Worm (Caenorhabditis elegans): ENCODE data around the gene pigg-1.

The pigg-1 gene

DNA sequence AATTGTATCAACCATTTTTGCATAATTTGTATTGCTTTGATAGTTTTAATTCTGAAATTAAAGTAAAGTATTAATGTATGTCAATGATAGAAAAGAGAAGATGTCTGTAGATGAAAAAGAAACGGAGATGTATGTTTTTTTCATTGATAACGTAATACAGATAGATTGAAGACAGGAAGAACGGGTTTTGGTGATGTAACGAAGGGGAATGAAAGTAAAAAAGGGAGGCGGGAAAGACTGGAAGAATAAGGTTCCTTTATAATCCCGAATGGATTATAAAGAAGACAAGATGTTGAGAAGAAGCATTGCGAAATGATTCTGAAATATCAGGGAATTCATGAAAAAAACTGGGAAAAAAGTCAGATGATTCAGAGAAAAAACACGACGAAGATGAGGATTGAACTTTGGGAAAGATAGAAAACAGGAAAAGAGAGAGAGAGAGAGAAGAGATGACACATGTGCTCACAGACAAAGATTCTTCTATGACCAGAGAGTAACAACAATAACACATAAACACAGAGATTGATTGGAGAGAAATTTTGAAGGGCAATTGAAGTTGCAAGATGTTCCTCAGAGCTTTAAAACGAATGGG lies 14.9 kb downstream of the pigg-1 start, which contains the start of gene F54C9.11:
F54C9.11 (minus strand) TSS at position 51 of the 592 bp plus-strand sequence.
- TF ChIP-seq dve-1 (tag; optimal IDR thresholded peaks at IDR 0.05; ENCODE audit: insufficient read depth) (peak; percentile 31), ces-1 (GFP tag; optimal IDR thresholded peaks at IDR 0.05) (no peak), cey-2 (tag; optimal IDR thresholded peaks at IDR 0.05; ENCODE audit: borderline replicate concordance, insufficient read depth) (no peak), aly-2 (tag; optimal IDR thresholded peaks at IDR 0.05) (no peak), snpc-4 (tag; optimal IDR thresholded peaks at IDR 0.05) (no peak), pqm-1 (tag; optimal IDR thresholded peaks at IDR 0.05) (no peak), ZK546.5 (tag; optimal IDR thresholded peaks at IDR 0.05) (no peak), mep-1 (tag; optimal IDR thresholded peaks at IDR 0.05) (peak; percentile 53), mxl-3 (GFP tag; optimal IDR thresholded peaks at IDR 0.05) (peak; percentile 4), F49E8.2 (tag; optimal IDR thresholded peaks at IDR 0.05; ENCODE audit: borderline replicate concordance) (no peak), spr-1 (tag; optimal IDR thresholded peaks at IDR 0.05) (no peak), T20F7.1 (GFP tag; optimal IDR thresholded peaks at IDR 0.05) (no peak), nhr-11 (tag; optimal IDR thresholded peaks at IDR 0.05) (no peak), ztf-11 (tag; optimal IDR thresholded peaks at IDR 0.05) (no peak), fos-1 (tag; optimal IDR thresholded peaks at IDR 0.05) (no peak), snpc-1.2 (GFP tag; IDR thresholded peaks at IDR 0.05) (no peak), ceh-32 (tag; optimal IDR thresholded peaks at IDR 0.05; ENCODE audit: poor library complexity) (no peak), ztf-7 (tag; optimal IDR thresholded peaks at IDR 0.05) (no peak), Y48G9A.11 (GFP tag; IDR thresholded peaks at IDR 0.05) (no peak), nhr-42 (GFP tag; IDR thresholded peaks at IDR 0.05) (no peak), unc-62 (GFP tag; optimal IDR thresholded peaks at IDR 0.05 in 1 of 2) (no peak), unc-62 (tag; optimal IDR thresholded peaks at IDR 0.05) (no peak), nhr-76 (tag; optimal IDR thresholded peaks at IDR 0.05) (no peak), zfp-2 (tag; optimal IDR thresholded peaks at IDR 0.05) (no peak), daf-16 (GFP tag; optimal IDR thresholded peaks at IDR 0.05) (peak in 1 of 2 experiments; percentile 57), daf-16 (tag; optimal IDR thresholded peaks at IDR 0.05) (no peak), madf-5 (GFP tag; IDR thresholded peaks at IDR 0.05) (no peak), F44E2.7 (GFP tag; IDR thresholded peaks at IDR 0.05) (no peak), nhr-237 (tag; optimal IDR thresholded peaks at IDR 0.05) (no peak), unc-39 (tag; optimal IDR thresholded peaks at IDR 0.05) (no peak), Y75B8A.6 (GFP tag; IDR thresholded peaks at IDR 0.05) (no peak), lim-7 (GFP tag; IDR thresholded peaks at IDR 0.05) (no peak), ceh-28 (tag; optimal IDR thresholded peaks at IDR 0.05) (no peak), arid-1 (GFP tag; conservative IDR thresholded peaks at IDR 0.05) (no peak), tra-1 (GFP tag; IDR thresholded peaks at IDR 0.05) (no peak), mxl-2 (GFP tag; conservative IDR thresholded peaks at IDR 0.05) (no peak), hif-1 (tag; optimal IDR thresholded peaks at IDR 0.05) (peak in 1 of 2 experiments; percentile 24), madf-9 (GFP tag; conservative IDR thresholded peaks at IDR 0.05) (no peak), F10B5.3 (tag; optimal IDR thresholded peaks at IDR 0.05) (no peak), nhr-77 (tag; optimal IDR thresholded peaks at IDR 0.05) (no peak), set-16 (GFP tag; IDR thresholded peaks at IDR 0.05) (no peak), T26A8.4 (GFP tag; IDR thresholded peaks at IDR 0.05) (peak; percentile 83; the same call in 1 of the 2 replicates), dmd-6 (GFP tag; IDR thresholded peaks at IDR 0.05) (no peak), dmd-9 (GFP tag; IDR thresholded peaks at IDR 0.05) (no peak), duxl-1 (tag; optimal IDR thresholded peaks at IDR 0.05; ENCODE audit: poor library complexity) (no peak), mdl-1 (tag; optimal IDR thresholded peaks at IDR 0.05) (peak in 1 of 2 experiments; percentile 55), mdt-29 (GFP tag; IDR thresholded peaks at IDR 0.05) (no peak), F37D6.2 (tag; optimal IDR thresholded peaks at IDR 0.05) (no peak), hlh-30 (tag; optimal IDR thresholded peaks at IDR 0.05; ENCODE audit: insufficient read depth) (peak; percentile 57), lsy-2 (tag; optimal IDR thresholded peaks at IDR 0.05) (peak in 1 of 2 experiments; percentile 45), dpl-1 (GFP tag; optimal IDR thresholded peaks at IDR 0.05) (no peak)

Data from whole organism, L4 larva.